Fruit fly (Drosophila melanogaster): ENCODE measurements around the gene CG14691.

dm6 chr3R:10792604-10793003 lies 37.2 kb upstream of the CG14691 start, which contains the start of gene CG14687:
- TF ChIP-seq CG17806 (tag; optimal IDR thresholded peaks at IDR 0.05), result no peak
- no peak for TF ChIP-seq Pif1B (GFP tag; optimal IDR thresholded peaks at IDR 0.05)
- TF ChIP-seq D1 (tag; optimal IDR thresholded peaks at IDR 0.05), result no peak
- TF ChIP-seq CG34367 (tag; optimal IDR thresholded peaks at IDR 0.05), result no peak
- TF ChIP-seq EcR (GFP tag; optimal IDR thresholded peaks at IDR 0.05), result no peak
- no peak for TF ChIP-seq gl (tag; optimal IDR thresholded peaks at IDR 0.05)
- TF ChIP-seq CG14655 (GFP tag; optimal IDR thresholded peaks at IDR 0.05), result no peak
- TF ChIP-seq CG10348 (GFP tag; IDR thresholded peaks at IDR 0.05), result no peak
- no peak for TF ChIP-seq CG15710 (tag; optimal IDR thresholded peaks at IDR 0.05)
- TF ChIP-seq CG8301 (tag; optimal IDR thresholded peaks at IDR 0.05), result no peak
- no peak for TF ChIP-seq fd96Ca (GFP tag; IDR thresholded peaks at IDR 0.05)
- TF ChIP-seq Ets98B (GFP tag; IDR thresholded peaks at IDR 0.05), result no peak
